Worm (Caenorhabditis elegans): ENCODE measurements around the gene mnat-1.

ce11 chrII:2478543-2478942, at the start of gene mnat-1:
- no peak for TF ChIP-seq flt-1 (GFP tag; IDR thresholded peaks at IDR 0.05)
- TF ChIP-seq ztf-29 (GFP tag; IDR thresholded peaks at IDR 0.05), result no peak
- no peak for TF ChIP-seq cog-1 (tag; optimal IDR thresholded peaks at IDR 0.05)
- no peak for TF ChIP-seq med-1 (GFP tag; optimal IDR thresholded peaks at IDR 0.05; ENCODE audit: insufficient read depth)
- no peak for TF ChIP-seq ztf-23 (GFP tag; IDR thresholded peaks at IDR 0.05)
- no peak for TF ChIP-seq klf-2 (GFP tag; conservative IDR thresholded peaks at IDR 0.05)

All from whole organism, midembryonic.